Worm (Caenorhabditis elegans): ENCODE measurements around the gene T01B7.5.

DNA sequence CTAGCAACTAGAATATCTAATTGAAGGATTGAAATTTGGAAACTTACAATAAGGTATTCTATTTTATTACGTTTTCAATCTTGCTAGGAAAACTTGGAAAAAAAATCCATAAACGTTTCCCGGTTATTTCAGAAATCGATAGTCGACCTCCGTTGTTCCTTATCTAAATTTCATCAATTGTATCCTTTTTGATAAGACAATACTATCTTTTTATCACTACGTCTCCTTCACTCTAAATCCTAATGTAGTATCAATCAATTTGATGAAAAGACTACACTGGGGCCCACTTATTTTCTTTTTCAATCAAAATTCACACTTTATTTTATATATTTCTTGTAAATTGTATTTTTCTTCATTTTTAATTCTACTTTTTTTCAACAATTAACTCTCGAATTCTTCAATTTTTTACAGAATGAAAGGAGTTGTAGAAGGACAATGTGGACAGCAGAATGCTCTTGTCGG, 12.2 kb upstream of the T01B7.5 start, which contains the start of gene prx-5:
- no peak for TF ChIP-seq T22C8.4 (GFP tag; IDR thresholded peaks at IDR 0.05)
- no peak for TF ChIP-seq ref-1 (GFP tag; conservative IDR thresholded peaks at IDR 0.05)
- no peak for TF ChIP-seq tab-1 (GFP tag; IDR thresholded peaks at IDR 0.05)
- no peak for TF ChIP-seq klf-2 (GFP tag; conservative IDR thresholded peaks at IDR 0.05)
- no peak for TF ChIP-seq cog-1 (tag; optimal IDR thresholded peaks at IDR 0.05)
- TF ChIP-seq flt-1 (GFP tag; IDR thresholded peaks at IDR 0.05): no peak
- no peak for TF ChIP-seq med-1 (GFP tag; optimal IDR thresholded peaks at IDR 0.05; ENCODE audit: insufficient read depth)
